Worm (Caenorhabditis elegans) whole organism, L4 larva: ENCODE results near the gene C01G12.13.

Source experiments
- aly-2 ChIP-seq: sonication (generic microtip); optimal IDR thresholded peaks from 2 replicates; lab custom pipeline; 2018; ENCODE audit warnings: missing biosample characterization, missing genetic modification characterization
- mxl-2 ChIP-seq: fragments of 200-800 bp; sonication (Bioruptor generic); conservative IDR thresholded peaks from 2 replicates; pipeline ENCODE4 v1.3.6; 2022; ENCODE audit warnings: missing genetic modification reagents, missing genetic modification characterization, missing compliant biosample characterization
- unc-62 ChIP-seq, 3 experiments: fragments of 150-350 bp in 1 of 3; sonication (generic microtip); optimal IDR thresholded peaks in 2 of 3; peaks in 1 of 3; 1 replicate in 1 of 3; 2 replicates in 2 of 3; lab custom pipeline; 2014 to 2017; ENCODE audit warnings: missing biosample characterization in 3 of 3, missing genetic modification characterization in 3 of 3, missing genetic modification reagents in 3 of 3, missing genotype in 1 of 3
- zag-1 ChIP-seq: fragments of 150-350 bp; optimal IDR thresholded peaks from 2 replicates; lab custom pipeline; 2014; ENCODE audit warnings: missing biosample characterization, missing genetic modification characterization
- ztf-11 ChIP-seq: fragments of 150-350 bp; optimal IDR thresholded peaks from 2 replicates; lab custom pipeline; 2014; ENCODE audit warnings: missing biosample characterization, missing genetic modification characterization

DNA sequence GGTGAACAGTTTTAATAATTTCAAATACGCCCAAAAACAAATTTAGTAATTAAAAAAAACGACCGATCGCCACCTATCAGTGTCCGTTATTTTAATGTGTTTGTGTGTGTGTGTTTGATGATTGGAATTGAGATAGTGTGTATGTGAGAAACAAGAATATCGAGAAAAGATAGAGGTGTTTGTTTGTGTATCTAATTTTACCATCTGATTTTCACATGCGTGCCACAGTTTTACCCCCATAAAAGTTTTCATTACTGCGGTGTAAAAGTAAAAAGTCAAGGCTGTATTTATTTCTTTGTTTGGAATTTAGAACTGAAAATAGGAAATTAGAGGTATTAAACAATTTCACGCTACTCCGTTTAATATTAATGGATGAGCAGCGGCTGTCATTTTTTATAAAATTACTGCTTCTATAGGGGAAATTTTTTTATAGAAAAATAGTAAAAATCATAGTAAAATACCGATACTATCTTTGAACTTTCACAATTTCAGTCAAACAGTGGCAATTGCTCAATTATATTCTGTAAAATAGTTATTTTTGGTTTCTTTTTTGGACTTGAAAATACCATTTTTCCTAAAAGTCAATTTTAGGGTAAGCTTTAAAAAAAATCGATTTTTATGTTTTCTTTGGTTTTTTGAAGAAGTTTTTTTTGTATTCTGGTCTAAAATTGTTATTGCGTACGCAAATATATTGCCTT, 23.6 kb downstream of the C01G12.13 start:
- TF ChIP-seq ztf-11 (tag; lab: Kevin White, UChicago) (no peak), unc-62 (GFP tag; optimal IDR thresholded peaks at IDR 0.05 in 1 of 2; lab: Kevin White, UChicago) (no peak), unc-62 (tag; optimal IDR thresholded peaks at IDR 0.05; lab: Kevin White, UChicago) (no peak), mxl-2 (no peak), zag-1 (tag; lab: Kevin White, UChicago) (no peak), aly-2 (tag; lab: Kevin White, UChicago) (no peak)
